Fruit fly (Drosophila melanogaster): ENCODE data around the gene Cip4.

dm6 chr3L:4349314-4349713 lies 14.6 kb downstream of the Cip4 start:
- TF ChIP-seq dsf (GFP tag; optimal IDR thresholded peaks at IDR 0.05; ENCODE audit: borderline replicate concordance) (no peak), CG9705 (GFP tag; optimal IDR thresholded peaks at IDR 0.05) (no peak), usp (GFP tag; optimal IDR thresholded peaks at IDR 0.05) (no peak), fru (GFP tag; optimal IDR thresholded peaks at IDR 0.05) (no peak), lola (GFP tag; optimal IDR thresholded peaks at IDR 0.05) (no peak), Abd-B (GFP tag; optimal IDR thresholded peaks at IDR 0.05) (no peak)

All from whole organism, wandering third instar larva.